Fruit fly (Drosophila melanogaster): ENCODE measurements around the gene Ras64B.

DNA sequence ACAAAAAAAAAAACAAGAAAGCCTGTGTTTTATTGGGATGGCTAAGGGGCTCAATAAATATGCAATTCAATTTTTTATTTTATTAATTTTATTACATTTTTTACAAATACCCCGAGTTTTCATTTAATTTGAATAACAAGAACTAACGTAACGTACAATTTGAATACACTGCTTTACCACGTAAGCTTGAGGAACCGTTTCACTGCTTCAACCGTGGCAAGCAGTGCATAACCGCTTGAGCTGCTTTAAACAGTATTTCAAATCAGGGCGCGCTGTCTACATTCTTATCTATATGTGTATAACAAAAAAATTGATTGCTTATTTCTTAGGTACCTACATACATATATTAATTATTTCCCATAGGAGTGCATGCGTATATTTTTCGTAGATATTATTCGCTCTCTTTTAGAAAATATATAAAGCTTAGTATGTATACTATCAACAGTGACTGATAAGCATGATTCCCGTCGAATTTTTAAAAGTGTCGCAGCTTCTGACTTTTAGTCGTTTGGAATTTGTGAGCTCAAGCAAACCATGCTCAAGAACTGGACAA is 46.1 kb upstream of the Ras64B start, which contains the start of gene CG14990:
- TF ChIP-seq OdsH (GFP tag; optimal IDR thresholded peaks at IDR 0.05): no peak
- TF ChIP-seq Met (GFP tag; optimal IDR thresholded peaks at IDR 0.05): no peak
- no peak for TF ChIP-seq Ets96B (tag; optimal IDR thresholded peaks at IDR 0.05)
- no peak for TF ChIP-seq esn (GFP tag; optimal IDR thresholded peaks at IDR 0.05)
- TF ChIP-seq CG3032 (tag; optimal IDR thresholded peaks at IDR 0.05): no peak
- TF ChIP-seq CG16779 (tag; optimal IDR thresholded peaks at IDR 0.05): no peak
- no peak for TF ChIP-seq CG6276 (GFP tag; optimal IDR thresholded peaks at IDR 0.05)
- no peak for TF ChIP-seq CG6163 (GFP tag; IDR thresholded peaks at IDR 0.05)
- no peak for TF ChIP-seq Sox14 (GFP tag; optimal IDR thresholded peaks at IDR 0.05)
- no peak for TF ChIP-seq achi (GFP tag; optimal IDR thresholded peaks at IDR 0.05)
- TF ChIP-seq Hr4 (GFP tag; optimal IDR thresholded peaks at IDR 0.05): no peak
- no peak for TF ChIP-seq Eip93F (GFP tag; optimal IDR thresholded peaks at IDR 0.05)
- TF ChIP-seq fd59A (GFP tag; optimal IDR thresholded peaks at IDR 0.05): no peak

Measured in whole organism, prepupa.